Worm (Caenorhabditis elegans) whole organism, L4 larva: Measurements from ENCODE around the gene Y39A1A.10.

ENCODE experiments used
- Y105C5A.15 ChIP-seq: fragments of 200-800 bp; sonication (Bioruptor generic); IDR thresholded peaks from 2 replicates; pipeline ENCODE4 v1.3.6; 2022; ENCODE audit warnings: missing genetic modification characterization, missing compliant biosample characterization
- Y5F2A.4 ChIP-seq: fragments of 200-800 bp; sonication (Bioruptor generic); optimal IDR thresholded peaks from 2 replicates; lab custom pipeline; 2018; ENCODE audit warnings: mild to moderate bottlenecking, missing genetic modification characterization, missing compliant biosample characterization
- aha-1 ChIP-seq: fragments of 150-350 bp; peaks from one replicate; lab custom pipeline; 2014; ENCODE audit warnings: missing biosample characterization, missing genetic modification characterization
- ama-1 ChIP-seq: fragments of 150-350 bp; optimal IDR thresholded peaks from 2 replicates; lab custom pipeline; 2014; ENCODE audit warnings: inconsistent platforms, mixed read lengths
- arid-1 ChIP-seq: fragments of 200-800 bp; sonication (Bioruptor generic); conservative IDR thresholded peaks from 2 replicates; pipeline ENCODE4 v1.3.6; 2022; ENCODE audit warnings: missing genetic modification reagents, missing genetic modification characterization, missing compliant biosample characterization
- attf-4 ChIP-seq: sonication (generic microtip); optimal IDR thresholded peaks from 3 replicates; lab custom pipeline; 2017; ENCODE audit warnings: missing biosample characterization, missing genetic modification characterization
- ceh-28 ChIP-seq: fragments of 150-350 bp; optimal IDR thresholded peaks from 2 replicates; lab custom pipeline; 2014; ENCODE audit warnings: missing biosample characterization, missing genetic modification reagents, missing genetic modification characterization
- ceh-82 ChIP-seq: sonication (generic microtip); optimal IDR thresholded peaks from 2 replicates; lab custom pipeline; 2017; ENCODE audit warnings: missing biosample characterization, missing genetic modification characterization
- ctbp-1 ChIP-seq: fragments of 200-800 bp; sonication (Bioruptor generic); IDR thresholded peaks from 2 replicates; pipeline ENCODE4 v1.3.6; 2022; ENCODE audit warnings: missing genetic modification reagents, missing genetic modification characterization, missing compliant biosample characterization
- daf-16 ChIP-seq, 3 experiments: sonication (generic microtip); optimal IDR thresholded peaks; 2 replicates each; lab custom pipeline; 2016 to 2017; ENCODE audit warnings: missing genetic modification characterization in 3 of 3, missing genetic modification reagents in 3 of 3, mild to moderate bottlenecking in 2 of 3, missing compliant biosample characterization in 2 of 3, missing biosample characterization in 1 of 3, moderate library complexity in 1 of 3
- dve-1 ChIP-seq: sonication (generic microtip); optimal IDR thresholded peaks from 2 replicates; lab custom pipeline; 2017; ENCODE audit warnings: antibody characterized with exemption, mild to moderate bottlenecking, missing genetic modification characterization, missing compliant biosample characterization; ENCODE audit not compliant: insufficient read depth
- fkh-10 ChIP-seq: fragments of 150-350 bp; optimal IDR thresholded peaks from 2 replicates; lab custom pipeline; 2014; ENCODE audit warnings: missing biosample characterization, missing genetic modification reagents, missing genetic modification characterization
- fos-1 ChIP-seq: fragments of 150-350 bp; optimal IDR thresholded peaks from 2 replicates; lab custom pipeline; 2014; ENCODE audit warnings: missing biosample characterization, missing genetic modification characterization
- hlh-11 ChIP-seq: fragments of 200-800 bp; sonication (Bioruptor generic); optimal IDR thresholded peaks from 2 replicates; lab custom pipeline; 2018; ENCODE audit warnings: mild to moderate bottlenecking, missing genetic modification characterization, missing compliant biosample characterization
- hlh-30 ChIP-seq: sonication (generic microtip); optimal IDR thresholded peaks from 2 replicates; lab custom pipeline; 2017; ENCODE audit warnings: antibody characterized with exemption, mild to moderate bottlenecking, missing genetic modification characterization, missing compliant biosample characterization; ENCODE audit not compliant: insufficient read depth
- hmg-1.1 ChIP-seq: fragments of 200-800 bp; sonication (Bioruptor generic); IDR thresholded peaks from 2 replicates; pipeline ENCODE4 v1.3.6; 2022; ENCODE audit warnings: missing genetic modification reagents, missing genetic modification characterization, missing compliant biosample characterization
- lsy-2 ChIP-seq, 2 experiments: fragments of 150-350 bp in 1 of 2; sonication (generic microtip) in 1 of 2; optimal IDR thresholded peaks; 2 replicates each; lab custom pipeline; 2014 to 2017; ENCODE audit warnings: missing biosample characterization in 2 of 2, missing genetic modification characterization in 2 of 2
- madf-9 ChIP-seq: fragments of 200-800 bp; sonication (Bioruptor generic); conservative IDR thresholded peaks from 2 replicates; pipeline ENCODE4 v1.3.6; 2022; ENCODE audit warnings: missing genetic modification reagents, missing genetic modification characterization, missing compliant biosample characterization
- mdl-1 ChIP-seq, 2 experiments: fragments of 150-350 bp in 1 of 2; sonication (generic microtip) in 1 of 2; optimal IDR thresholded peaks; 2 replicates each; lab custom pipeline; 2014 to 2017; ENCODE audit warnings: missing biosample characterization in 2 of 2, missing genetic modification characterization in 2 of 2
- mdt-29 ChIP-seq: fragments of 200-800 bp; sonication (Bioruptor generic); IDR thresholded peaks from 2 replicates; pipeline ENCODE4 v1.3.6; 2022; ENCODE audit warnings: missing genetic modification reagents, missing genetic modification characterization, missing compliant biosample characterization
- mep-1 ChIP-seq: fragments of 150-350 bp; sonication (generic microtip); optimal IDR thresholded peaks from 3 replicates; lab custom pipeline; 2014; ENCODE audit warnings: missing biosample characterization, missing genetic modification characterization
- mes-2 ChIP-seq: sonication (generic microtip); optimal IDR thresholded peaks from 2 replicates; lab custom pipeline; 2016; ENCODE audit warnings: missing genotype, mild to moderate bottlenecking, missing genetic modification characterization, missing compliant biosample characterization; ENCODE audit not compliant: poor library complexity, severe bottlenecking
- nhr-11 ChIP-seq: fragments of 150-350 bp; optimal IDR thresholded peaks from 2 replicates; lab custom pipeline; 2014; ENCODE audit warnings: missing biosample characterization, missing genetic modification characterization
- nhr-25 ChIP-seq: sonication (generic microtip); optimal IDR thresholded peaks from 2 replicates; lab custom pipeline; 2017; ENCODE audit warnings: missing genetic modification characterization, mild to moderate bottlenecking, missing compliant biosample characterization, antibody characterized with exemption, moderate library complexity, borderline replicate concordance; ENCODE audit not compliant: insufficient read depth
- nhr-28 ChIP-seq: fragments of 150-350 bp; optimal IDR thresholded peaks from 2 replicates; lab custom pipeline; 2014; ENCODE audit warnings: missing biosample characterization, missing genetic modification characterization
- nhr-48 ChIP-seq: sonication (generic microtip); optimal IDR thresholded peaks from 2 replicates; lab custom pipeline; 2016; ENCODE audit warnings: mild to moderate bottlenecking, missing genetic modification characterization, missing compliant biosample characterization
- nhr-6 ChIP-seq: fragments of 150-350 bp; optimal IDR thresholded peaks from 2 replicates; lab custom pipeline; 2014; ENCODE audit warnings: missing biosample characterization, missing genetic modification characterization
- pha-4 ChIP-seq, 2 experiments: fragments of 150-350 bp in 1 of 2; fragments of 200-800 bp in 1 of 2; sonication (Bioruptor generic) in 1 of 2; IDR thresholded peaks in 1 of 2; optimal IDR thresholded peaks in 1 of 2; 2 replicates each; pipeline versions ENCODE4 v1.3.6 to Lab custom; 2014 to 2022; ENCODE audit warnings: missing genetic modification characterization in 2 of 2, missing genetic modification reagents in 2 of 2, missing biosample characterization in 1 of 2, missing compliant biosample characterization in 1 of 2
- php-3 ChIP-seq: fragments of 200-800 bp; sonication (Bioruptor generic); IDR thresholded peaks from 2 replicates; pipeline ENCODE4 v1.3.6; 2022; ENCODE audit warnings: missing genetic modification reagents, missing genetic modification characterization, missing compliant biosample characterization
- rbr-2 ChIP-seq: sonication (generic microtip); optimal IDR thresholded peaks from 2 replicates; lab custom pipeline; 2016; ENCODE audit warnings: missing genotype, missing genetic modification characterization, missing compliant biosample characterization
- set-16 ChIP-seq: fragments of 200-800 bp; sonication (Bioruptor generic); IDR thresholded peaks from 2 replicates; pipeline ENCODE4 v1.3.6; 2022; ENCODE audit warnings: missing genetic modification reagents, missing genetic modification characterization, missing compliant biosample characterization

Gene Y39A1A.10

DNA sequence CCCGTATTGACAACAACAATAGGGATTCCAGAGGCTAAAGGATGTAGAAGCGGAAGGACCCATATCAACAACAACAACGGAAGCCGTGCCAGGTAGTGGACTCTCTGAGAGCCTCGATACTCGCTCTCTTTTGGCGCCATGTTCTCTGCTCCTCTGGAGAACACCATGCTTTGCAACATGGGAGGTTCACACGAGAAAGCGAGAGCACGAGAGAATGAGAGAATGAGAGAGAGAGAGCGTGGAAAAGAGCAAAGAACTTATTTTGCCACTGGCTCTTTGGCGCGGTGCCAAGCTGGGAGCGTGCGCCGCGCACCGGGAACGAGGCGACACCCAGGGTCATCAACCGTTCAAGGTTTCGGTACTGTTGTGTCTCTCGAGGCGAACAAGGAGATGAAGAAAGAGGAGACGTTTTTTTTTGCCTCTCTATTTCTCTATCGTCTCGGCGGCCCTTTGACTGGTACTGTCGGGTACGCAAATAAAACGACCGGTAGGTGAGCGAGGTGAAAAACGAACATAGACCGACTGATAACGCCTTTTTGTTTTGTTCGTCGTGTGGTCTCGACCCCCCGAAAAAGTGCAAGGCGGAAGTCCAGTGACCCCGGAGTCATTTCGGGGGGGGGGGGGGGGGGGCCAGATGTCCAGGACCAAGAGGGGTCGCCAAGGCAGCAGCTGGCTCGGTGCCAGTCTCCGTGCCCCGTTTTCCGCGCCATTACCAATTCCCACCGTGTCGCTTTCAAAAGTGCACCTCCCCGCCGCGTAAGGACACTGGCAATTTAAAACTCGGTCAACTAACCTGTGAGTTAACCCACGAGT, at the start of gene Y39A1A.10:
Y39A1A.10 (plus strand) TSS at position 139 of the 813 bp plus-strand sequence.
- TF ChIP-seq rbr-2 (peak; percentile 15), Y105C5A.15 (GFP tag; lab: Robert Waterston, UW) (no peak), nhr-48 (peak; percentile 3), hlh-30 (tag; lab: Kevin White, UChicago) (peak; percentile 3), ama-1 (lab: Kevin White, UChicago) (no peak), ceh-28 (peak; percentile 28), mdl-1 (tag; optimal IDR thresholded peaks at IDR 0.05; lab: Kevin White, UChicago) (peak; percentile 73 to 85), dve-1 (tag; lab: Kevin White, UChicago) (peak; percentile 24), daf-16 (GFP tag; optimal IDR thresholded peaks at IDR 0.05; lab: Kevin White, UChicago) (peak in 1 of 2 experiments; percentile 58), daf-16 (tag; optimal IDR thresholded peaks at IDR 0.05; lab: Kevin White, UChicago) (peak; percentile 51), mep-1 (tag; lab: Kevin White, UChicago) (peak; percentile 57), set-16 (peak; percentile 98), nhr-6 (peak; percentile 1), php-3 (GFP tag; lab: Robert Waterston, UW) (0 out of 2 replicates have a peak, but pooled peaks have one; percentile 11), fkh-10 (GFP tag; lab: Kevin White, UChicago) (peak; percentile 67), mes-2 (tag; lab: Kevin White, UChicago) (peak; percentile 51), fos-1 (tag; lab: Kevin White, UChicago) (no peak), madf-9 (GFP tag; lab: Robert Waterston, UW) (no peak), pha-4 (GFP tag; IDR thresholded peaks at IDR 0.05; lab: Robert Waterston, UW) (no peak; the same call in 1 of the 2 replicates), pha-4 (tag; optimal IDR thresholded peaks at IDR 0.05; lab: Kevin White, UChicago) (peak; percentile 52), aha-1 (tag; lab: Kevin White, UChicago) (peak; percentile 96), Y5F2A.4 (no peak), lsy-2 (tag; optimal IDR thresholded peaks at IDR 0.05; lab: Kevin White, UChicago) (peak in 1 of 2 experiments; percentile 31), arid-1 (GFP tag; lab: Robert Waterston, UW) (0 out of 2 replicates have a peak, but pooled peaks have one; percentile 9), hmg-1.1 (GFP tag; lab: Robert Waterston, UW) (peak; percentile 19; the same call in 1 of the 2 replicates), nhr-25 (tag; lab: Kevin White, UChicago) (peak; percentile 80), hlh-11 (tag; lab: Kevin White, UChicago) (peak; percentile 70), nhr-28 (tag; lab: Kevin White, UChicago) (peak; percentile 79), attf-4 (tag; lab: Kevin White, UChicago) (no peak)

DNA sequence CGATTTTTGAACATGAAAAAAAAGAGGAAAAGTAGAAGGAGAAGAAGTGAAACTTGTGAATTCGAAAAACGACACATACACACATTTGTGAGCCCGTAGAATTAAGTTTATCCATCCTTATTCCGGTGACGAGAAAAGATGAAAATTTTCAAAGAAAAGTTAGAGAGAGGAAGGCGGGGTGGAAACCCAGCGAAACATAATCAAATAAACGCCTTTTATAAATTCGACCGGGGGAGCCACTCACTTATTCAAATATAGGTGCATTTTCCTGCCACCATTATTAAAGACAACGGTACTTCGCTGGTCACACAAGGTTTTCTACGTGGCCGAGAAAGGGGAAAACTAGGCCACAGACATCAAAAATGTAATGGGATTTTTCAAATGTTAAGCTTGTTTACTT, 49.0 kb upstream of the Y39A1A.10 start:
- TF ChIP-seq nhr-11 (tag; lab: Kevin White, UChicago) (no peak), ctbp-1 (GFP tag; lab: Robert Waterston, UW) (0 out of 2 replicates have a peak, but pooled peaks have one; percentile 37)
- TF ChIP-seq, all 104 proteins: peak for 1

DNA sequence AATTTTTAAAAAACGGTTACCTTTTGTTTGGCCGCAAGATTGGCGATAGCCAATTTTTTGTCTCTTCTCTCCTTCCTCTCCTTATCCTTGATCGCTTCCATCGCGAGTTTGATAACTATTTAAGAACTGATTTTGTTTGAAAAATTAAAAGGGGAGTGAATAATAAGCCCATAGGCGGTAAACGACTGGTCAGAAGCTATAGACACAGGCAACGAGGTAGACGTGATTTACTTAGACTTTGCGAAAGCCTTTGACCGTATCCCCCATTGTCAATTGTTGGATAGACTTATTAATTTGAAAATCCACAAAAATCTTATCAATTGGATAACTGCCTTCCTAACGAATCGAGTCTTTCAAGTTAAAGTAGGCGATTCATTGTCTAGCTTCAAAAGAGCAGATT, 46.3 kb upstream of the Y39A1A.10 start, which contains the start of gene Y45F3A.5:
Y45F3A.5 (minus strand) TSS at position 101 of the 400 bp plus-strand sequence.
- no peak for TF ChIP-seq nhr-25 (tag; lab: Kevin White, UChicago)
- no peak for TF ChIP-seq mdt-29

DNA sequence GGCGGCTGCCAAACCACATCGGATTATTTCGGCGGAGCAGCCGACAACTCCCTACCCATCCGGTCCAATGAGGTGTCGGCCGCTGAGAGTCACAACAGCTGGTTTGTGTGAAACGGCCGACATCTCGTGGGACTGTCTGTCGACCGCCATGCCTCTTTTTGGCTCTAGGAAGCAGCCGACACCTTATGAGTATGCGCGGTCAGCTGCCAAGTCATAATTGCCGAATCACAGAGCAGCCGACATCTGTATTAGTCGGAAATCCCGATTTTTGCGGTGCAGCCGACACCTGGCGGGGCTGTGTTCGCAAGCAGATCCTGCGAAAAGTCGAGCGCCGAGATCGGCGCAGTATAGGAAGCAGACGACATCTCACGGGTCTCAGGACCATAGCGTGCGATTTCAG, 40.5 kb upstream of the Y39A1A.10 start:
- no peak for TF ChIP-seq ceh-82
- peak; percentile 63 for TF ChIP-seq set-16
- peak; percentile 30 for TF ChIP-seq aha-1 (tag; lab: Kevin White, UChicago)
